Fruit fly (Drosophila melanogaster): Measurements from ENCODE around the gene Fdx2.

Fdx2 gene

DNA sequence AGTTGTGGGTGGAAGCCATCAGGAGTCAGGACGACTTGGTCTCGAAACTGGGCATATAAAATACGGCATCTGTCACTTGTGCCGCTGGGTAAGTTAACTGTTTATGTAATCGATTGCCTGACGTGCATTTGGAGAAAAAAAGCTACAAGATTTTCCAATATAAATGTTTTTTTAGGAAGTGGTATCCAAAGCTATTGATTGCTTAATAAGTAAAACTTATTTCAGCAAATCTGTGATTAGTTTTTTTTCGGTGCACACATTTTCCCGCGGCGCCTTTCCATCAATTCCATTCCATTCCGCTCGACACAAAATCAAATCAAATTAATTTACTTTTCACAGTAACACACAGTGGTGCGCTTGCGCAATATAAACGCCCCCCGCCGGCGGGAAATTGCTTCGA lies 47.2 kb downstream of the Fdx2 start (continued):
- TF ChIP-seq Aef1 (GFP tag; IDR thresholded peaks at IDR 0.05) = 0 out of 3 replicates have a peak, but pooled peaks have one; percentile 12
- TF ChIP-seq Awh (GFP tag; IDR thresholded peaks at IDR 0.05) = no peak
- no peak for TF ChIP-seq jigr1 (GFP tag; IDR thresholded peaks at IDR 0.05)
- TF ChIP-seq CG6689 (GFP tag; IDR thresholded peaks at IDR 0.05) = peak; percentile 28; the same call in 1 of the 2 replicates
- peak; percentile 11 for TF ChIP-seq CG11504 (tag; optimal IDR thresholded peaks at IDR 0.05)
- TF ChIP-seq Xrp1 (GFP tag; IDR thresholded peaks at IDR 0.05) = 0 out of 2 replicates have a peak, but pooled peaks have one; percentile 23
- 0 out of 2 replicates have a peak, but pooled peaks have one; percentile 11 for TF ChIP-seq HLH3B (GFP tag; IDR thresholded peaks at IDR 0.05)
- no peak for TF ChIP-seq hb (GFP tag; IDR thresholded peaks at IDR 0.05; ENCODE audit: partially characterized antibody)
- TF ChIP-seq CG3281 (GFP tag; optimal IDR thresholded peaks at IDR 0.05) = no peak
- 0 out of 2 replicates have a peak, but pooled peaks have one; percentile 12 for TF ChIP-seq sisA (GFP tag; IDR thresholded peaks at IDR 0.05)
- peak; percentile 25; the same call in 1 of the 2 replicates for TF ChIP-seq lmd (GFP tag; IDR thresholded peaks at IDR 0.05)

DNA sequence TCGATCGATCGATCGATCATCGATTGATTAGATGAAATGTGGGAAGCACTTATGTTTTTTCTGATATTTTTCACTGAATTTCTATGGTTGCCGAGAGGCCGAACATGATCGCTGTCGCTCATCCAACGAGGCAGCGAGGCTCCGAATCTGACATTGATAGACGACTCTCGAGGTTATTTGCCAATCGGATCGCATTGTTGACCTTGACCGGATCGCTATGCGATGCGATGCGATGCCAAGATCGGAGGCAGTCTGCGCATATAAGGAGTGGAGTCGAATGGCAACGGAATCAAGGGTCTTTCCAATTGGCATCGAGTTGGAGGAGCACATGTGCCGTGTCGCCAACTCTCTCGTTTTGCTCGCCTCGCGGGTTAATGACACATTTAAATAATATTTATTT lies 47.9 kb downstream of the Fdx2 start:
- TF ChIP-seq chinmo (GFP tag; IDR thresholded peaks at IDR 0.05; ENCODE audit: partially characterized antibody) (0 out of 4 replicates have a peak, but pooled peaks have one; percentile 26), Ada2b (GFP tag; IDR thresholded peaks at IDR 0.05) (no peak)

DNA sequence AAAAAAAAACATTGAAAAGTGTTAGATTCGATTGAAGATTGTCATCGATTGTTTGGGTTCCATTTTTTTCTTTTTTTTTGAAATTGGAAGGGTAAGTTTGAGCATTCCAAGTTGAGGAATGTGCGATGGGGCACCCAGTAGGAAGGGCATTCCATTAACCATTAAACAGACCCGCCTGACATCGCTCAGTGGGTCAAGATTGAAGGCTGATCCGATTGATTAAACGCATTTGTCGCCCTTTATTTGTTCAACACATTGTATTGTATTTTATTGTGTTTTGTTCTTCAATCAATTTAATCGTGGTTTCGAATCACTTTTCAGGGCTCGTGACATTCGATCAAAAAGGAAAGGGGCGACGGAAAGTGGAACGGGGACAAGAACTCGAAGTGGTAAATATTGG lies 48.8 kb downstream of the Fdx2 start:
- TF ChIP-seq dmrt99B (tag; optimal IDR thresholded peaks at IDR 0.05) = no peak
- no peak for TF ChIP-seq h (optimal IDR thresholded peaks at IDR 0.05)
- peak; percentile 41 for TF ChIP-seq sqz (GFP tag; optimal IDR thresholded peaks at IDR 0.05)
- TF ChIP-seq CG2202 (tag; optimal IDR thresholded peaks at IDR 0.05) = no peak
- no peak for TF ChIP-seq mirr (GFP tag; optimal IDR thresholded peaks at IDR 0.05)
- no peak for TF ChIP-seq CG3726 (GFP tag; IDR thresholded peaks at IDR 0.05)
- TF ChIP-seq slou (GFP tag; optimal IDR thresholded peaks at IDR 0.05) = no peak
- no peak for TF ChIP-seq toy (GFP tag; IDR thresholded peaks at IDR 0.05)
- TF ChIP-seq Sox100B (GFP tag; optimal IDR thresholded peaks at IDR 0.05) = no peak
- no peak for TF ChIP-seq her (GFP tag; optimal IDR thresholded peaks at IDR 0.05)
- no peak for TF ChIP-seq CG17568 (GFP tag; optimal IDR thresholded peaks at IDR 0.05)
- TF ChIP-seq CG15601 (tag; optimal IDR thresholded peaks at IDR 0.05) = peak; percentile 47
- no peak for TF ChIP-seq grau (tag; optimal IDR thresholded peaks at IDR 0.05)
- TF ChIP-seq cg (GFP tag; optimal IDR thresholded peaks at IDR 0.05) = no peak
- TF ChIP-seq sna (GFP tag; IDR thresholded peaks at IDR 0.05; ENCODE audit: partially characterized antibody) = no peak
- TF ChIP-seq phol (tag; optimal IDR thresholded peaks at IDR 0.05) = no peak
- TF ChIP-seq Aef1 (GFP tag; IDR thresholded peaks at IDR 0.05) = no peak
- no peak for TF ChIP-seq ham (GFP tag; IDR thresholded peaks at IDR 0.05)
- TF ChIP-seq lov (optimal IDR thresholded peaks at IDR 0.05) = no peak
- no peak for TF ChIP-seq lov (GFP tag; IDR thresholded peaks at IDR 0.05)
- TF ChIP-seq grn (GFP tag; optimal IDR thresholded peaks at IDR 0.05) = peak; percentile 90
- TF ChIP-seq sd (tag; optimal IDR thresholded peaks at IDR 0.05) = peak; percentile 90
- TF ChIP-seq eve (GFP tag; optimal IDR thresholded peaks at IDR 0.05) = peak in 1 of 2 experiments; percentile 69
- peak in 1 of 2 experiments; percentile 58 for TF ChIP-seq Hr78 (GFP tag; optimal IDR thresholded peaks at IDR 0.05)
